Fruit fly (Drosophila melanogaster) whole organism, embryonic: ENCODE measurements around the gene CG12811.

Experiments used
- BEAF-32 ChIP-seq: fragments of 200-800 bp; sonication (Bioruptor generic); optimal IDR thresholded peaks from 3 replicates; lab custom pipeline; 2017; ENCODE audit warnings: missing biosample characterization, missing genetic modification characterization, mild to moderate bottlenecking, moderate library complexity, missing genetic modification reagents
- Bgb ChIP-seq: fragments of 200-800 bp; sonication (Bioruptor generic); IDR thresholded peaks from 2 replicates; pipeline ENCODE4 v1.3.6; 2022; ENCODE audit warnings: missing biosample characterization, missing genetic modification characterization; ENCODE audit not compliant: partially characterized antibody
- CG10267 ChIP-seq: fragments of 200-800 bp; sonication (Bioruptor generic); optimal IDR thresholded peaks from 2 replicates; lab custom pipeline; 2018; ENCODE audit warnings: missing biosample characterization, mild to moderate bottlenecking, missing genetic modification characterization, moderate library complexity
- CG12219 ChIP-seq: fragments of 200-800 bp; sonication (Bioruptor generic); optimal IDR thresholded peaks from 3 replicates; lab custom pipeline; 2018; ENCODE audit warnings: missing biosample characterization, mild to moderate bottlenecking, missing genetic modification characterization
- CG12299 ChIP-seq: fragments of 200-800 bp; sonication (Bioruptor generic); optimal IDR thresholded peaks from 2 replicates; lab custom pipeline; 2018; ENCODE audit warnings: missing biosample characterization, mild to moderate bottlenecking, missing genetic modification characterization
- CG13287 ChIP-seq: fragments of 200-800 bp; sonication (Bioruptor generic); IDR thresholded peaks from 2 replicates; pipeline ENCODE4 v1.3.6; 2022; ENCODE audit warnings: missing biosample characterization, missing genetic modification characterization; ENCODE audit not compliant: partially characterized antibody
- CG15514 ChIP-seq: fragments of 200-800 bp; sonication (Bioruptor generic); optimal IDR thresholded peaks from 3 replicates; lab custom pipeline; 2017; ENCODE audit warnings: missing biosample characterization, missing genetic modification characterization, mild to moderate bottlenecking, moderate library complexity, missing genetic modification reagents
- CG1603 ChIP-seq: fragments of 200-800 bp; sonication (Bioruptor generic); optimal IDR thresholded peaks from 2 replicates; lab custom pipeline; 2019; ENCODE audit warnings: missing biosample characterization, mild to moderate bottlenecking, missing genetic modification characterization, moderate library complexity
- CG2116 ChIP-seq: fragments of 200-800 bp; sonication (Bioruptor generic); optimal IDR thresholded peaks from 3 replicates; lab custom pipeline; 2018; ENCODE audit warnings: missing biosample characterization, mild to moderate bottlenecking, missing genetic modification characterization
- CG34376 ChIP-seq: fragments of 200-800 bp; sonication (Bioruptor generic); optimal IDR thresholded peaks from 2 replicates; lab custom pipeline; 2018; ENCODE audit warnings: missing biosample characterization, mild to moderate bottlenecking, missing genetic modification characterization
- CG34422 ChIP-seq: fragments of 200-800 bp; sonication (Bioruptor generic); IDR thresholded peaks from 3 replicates; pipeline ENCODE4 v1.3.6; 2022; ENCODE audit warnings: missing biosample characterization, missing genetic modification characterization
- CG6854 ChIP-seq: fragments of 200-800 bp; sonication (Bioruptor generic); optimal IDR thresholded peaks from 3 replicates; lab custom pipeline; 2017; ENCODE audit warnings: missing biosample characterization, mild to moderate bottlenecking, missing genetic modification characterization
- D19B ChIP-seq: fragments of 200-800 bp; sonication (Bioruptor generic); optimal IDR thresholded peaks from 2 replicates; lab custom pipeline; 2017; ENCODE audit warnings: missing biosample characterization, mild to moderate bottlenecking, missing genetic modification characterization
- Dll ChIP-seq: fragments of 200-800 bp; sonication (Bioruptor generic); IDR thresholded peaks from 4 replicates; pipeline ENCODE4 v1.3.6; 2022; ENCODE audit warnings: missing biosample characterization, missing genetic modification characterization; ENCODE audit not compliant: partially characterized antibody
- Doc3 ChIP-seq: fragments of 200-800 bp; sonication (Bioruptor generic); IDR thresholded peaks from 3 replicates; pipeline ENCODE4 v1.3.6; 2022; ENCODE audit warnings: missing biosample characterization, missing genetic modification characterization; ENCODE audit not compliant: partially characterized antibody
- Dp ChIP-seq: fragments of 200-800 bp; sonication (Bioruptor generic); optimal IDR thresholded peaks from 2 replicates; lab custom pipeline; 2018; ENCODE audit warnings: missing biosample characterization, mild to moderate bottlenecking, missing genetic modification characterization, moderate library complexity
- Dref ChIP-seq: fragments of 200-800 bp; sonication (Bioruptor generic); IDR thresholded peaks from 2 replicates; pipeline ENCODE4 v1.3.6; 2022; ENCODE audit warnings: missing biosample characterization, missing genetic modification characterization
- Drgx ChIP-seq: fragments of 200-800 bp; sonication (Bioruptor generic); IDR thresholded peaks from 2 replicates; pipeline ENCODE4 v1.3.6; 2022; ENCODE audit warnings: missing biosample characterization, missing genetic modification characterization
- E2f1 ChIP-seq: fragments of 200-800 bp; sonication (Bioruptor generic); IDR thresholded peaks from 2 replicates; pipeline ENCODE4 v1.3.6; 2022; ENCODE audit warnings: missing biosample characterization, missing genetic modification characterization
- E2f2 ChIP-seq: fragments of 200-800 bp; sonication (Bioruptor generic); IDR thresholded peaks from 2 replicates; pipeline ENCODE4 v1.3.6; 2022; ENCODE audit warnings: missing biosample characterization, missing genetic modification characterization
- Fer1 ChIP-seq: fragments of 200-800 bp; sonication (Bioruptor generic); optimal IDR thresholded peaks from 2 replicates; lab custom pipeline; 2017; ENCODE audit warnings: missing biosample characterization, mild to moderate bottlenecking, missing genetic modification characterization
- HHEX ChIP-seq: fragments of 200-800 bp; sonication (Bioruptor generic); optimal IDR thresholded peaks from 3 replicates; lab custom pipeline; 2017; ENCODE audit warnings: missing biosample characterization, mild to moderate bottlenecking, missing genetic modification characterization, missing genetic modification reagents
- HLHmδ ChIP-seq: fragments of 200-800 bp; sonication (Bioruptor generic); optimal IDR thresholded peaks from 2 replicates; lab custom pipeline; 2018; ENCODE audit warnings: missing biosample characterization, mild to moderate bottlenecking, missing genetic modification characterization, moderate library complexity
- Lim3 ChIP-seq: fragments of 200-800 bp; sonication (Bioruptor generic); IDR thresholded peaks from 2 replicates; pipeline ENCODE4 v1.3.6; 2022; ENCODE audit warnings: missing biosample characterization, missing genetic modification characterization
- MESR4 ChIP-seq: fragments of 200-800 bp; sonication (Bioruptor generic); optimal IDR thresholded peaks from 2 replicates; lab custom pipeline; 2018; ENCODE audit warnings: missing biosample characterization, mild to moderate bottlenecking, missing genetic modification characterization, moderate library complexity
- Pdp1 ChIP-seq, 2 experiments: fragments of 200-800 bp; sonication (Bioruptor generic); optimal IDR thresholded peaks; 3 replicates each; lab custom pipeline; 2016; ENCODE audit warnings: missing biosample characterization in 2 of 2, missing genetic modification characterization in 2 of 2, mild to moderate bottlenecking in 1 of 2, moderate library complexity in 1 of 2
- Rfx ChIP-seq: fragments of 200-800 bp; sonication (Bioruptor generic); IDR thresholded peaks from 2 replicates; pipeline ENCODE4 v1.3.6; 2022; ENCODE audit warnings: missing biosample characterization, missing genetic modification characterization
- Scr ChIP-seq: fragments of 200-800 bp; sonication (Bioruptor generic); IDR thresholded peaks from 2 replicates; pipeline ENCODE4 v1.3.6; 2022; ENCODE audit warnings: missing biosample characterization, missing genetic modification characterization; ENCODE audit not compliant: partially characterized antibody
- Sox102F ChIP-seq: fragments of 200-800 bp; sonication (Bioruptor generic); optimal IDR thresholded peaks from 2 replicates; lab custom pipeline; 2018; ENCODE audit warnings: missing biosample characterization, mild to moderate bottlenecking, missing genetic modification characterization, moderate library complexity
- Sry-δ ChIP-seq: fragments of 200-800 bp; sonication (Bioruptor generic); optimal IDR thresholded peaks from 2 replicates; lab custom pipeline; 2016; ENCODE audit warnings: missing biosample characterization, missing genetic modification characterization
- Vsx1 ChIP-seq: fragments of 200-800 bp; sonication (Bioruptor generic); optimal IDR thresholded peaks from 2 replicates; lab custom pipeline; 2017; ENCODE audit warnings: missing biosample characterization, mild to moderate bottlenecking, missing genetic modification characterization, missing genetic modification reagents
- amos ChIP-seq: fragments of 200-800 bp; sonication (Bioruptor generic); IDR thresholded peaks from 2 replicates; pipeline ENCODE4 v1.3.6; 2022; ENCODE audit warnings: missing biosample characterization, missing genetic modification characterization; ENCODE audit not compliant: partially characterized antibody
- ato ChIP-seq: fragments of 200-800 bp; sonication (Bioruptor generic); IDR thresholded peaks from 2 replicates; pipeline ENCODE4 v1.3.6; 2022; ENCODE audit warnings: missing biosample characterization, missing genetic modification characterization; ENCODE audit not compliant: partially characterized antibody
- bbx ChIP-seq: fragments of 200-800 bp; sonication (Bioruptor generic); IDR thresholded peaks from 2 replicates; pipeline ENCODE4 v1.3.6; 2022; ENCODE audit warnings: missing biosample characterization, missing genetic modification characterization; ENCODE audit not compliant: partially characterized antibody
- chm ChIP-seq: fragments of 200-800 bp; sonication (Bioruptor generic); IDR thresholded peaks from 2 replicates; pipeline ENCODE4 v1.3.6; 2022; ENCODE audit warnings: missing biosample characterization, missing genetic modification characterization
- cwo ChIP-seq: fragments of 200-800 bp; sonication (Bioruptor generic); optimal IDR thresholded peaks from 3 replicates; lab custom pipeline; 2017; ENCODE audit warnings: missing biosample characterization, missing genetic modification characterization, mild to moderate bottlenecking, moderate library complexity, missing genetic modification reagents
- fd64A ChIP-seq: fragments of 200-800 bp; sonication (Bioruptor generic); optimal IDR thresholded peaks from 3 replicates; lab custom pipeline; 2018; ENCODE audit warnings: missing biosample characterization, mild to moderate bottlenecking, missing genetic modification characterization
- gfzf ChIP-seq: fragments of 200-800 bp; sonication (Bioruptor generic); optimal IDR thresholded peaks from 2 replicates; lab custom pipeline; 2016; ENCODE audit warnings: missing biosample characterization, mild to moderate bottlenecking, missing genetic modification characterization, moderate library complexity
- kay ChIP-seq: fragments of 200-800 bp; sonication (Bioruptor generic); optimal IDR thresholded peaks from 2 replicates; lab custom pipeline; 2016; ENCODE audit warnings: missing biosample characterization, missing genetic modification characterization
- maf-S ChIP-seq: fragments of 200-800 bp; sonication (Bioruptor generic); optimal IDR thresholded peaks from 2 replicates; lab custom pipeline; 2016; ENCODE audit warnings: missing biosample characterization, missing genetic modification characterization
- nerfin-2 ChIP-seq: fragments of 200-800 bp; sonication (Bioruptor generic); IDR thresholded peaks from 2 replicates; pipeline ENCODE4 v1.3.6; 2022; ENCODE audit warnings: missing biosample characterization, missing genetic modification characterization; ENCODE audit not compliant: partially characterized antibody
- org-1 ChIP-seq: fragments of 200-800 bp; sonication (Bioruptor generic); optimal IDR thresholded peaks from 2 replicates; lab custom pipeline; 2017; ENCODE audit warnings: missing biosample characterization, missing genetic modification characterization
- peb ChIP-seq: fragments of 200-800 bp; sonication (Bioruptor generic); IDR thresholded peaks from 2 replicates; pipeline ENCODE4 v1.3.6; 2022; ENCODE audit warnings: missing biosample characterization, missing genetic modification characterization
- pzg ChIP-seq: fragments of 200-800 bp; sonication (Bioruptor generic); optimal IDR thresholded peaks from 3 replicates; lab custom pipeline; 2018; ENCODE audit warnings: missing biosample characterization, mild to moderate bottlenecking, missing genetic modification characterization, moderate library complexity
- sens ChIP-seq: fragments of 200-800 bp; sonication (Bioruptor generic); peaks from one replicate; lab custom pipeline; 2016; ENCODE audit warnings: missing biosample characterization, missing genetic modification characterization
- stc ChIP-seq: fragments of 200-800 bp; sonication (Bioruptor generic); IDR thresholded peaks from 2 replicates; pipeline ENCODE4 v1.3.6; 2022; ENCODE audit warnings: missing biosample characterization, missing genetic modification characterization
- trem ChIP-seq: fragments of 200-800 bp; optimal IDR thresholded peaks from 3 replicates; lab custom pipeline; 2019; ENCODE audit warnings: missing biosample characterization, mild to moderate bottlenecking, missing genetic modification characterization, moderate library complexity
- z ChIP-seq: fragments of 200-800 bp; sonication (Bioruptor generic); IDR thresholded peaks from 3 replicates; pipeline ENCODE4 v1.3.6; 2022; ENCODE audit warnings: missing biosample characterization, missing genetic modification characterization
- zen ChIP-seq: fragments of 200-800 bp; sonication (Bioruptor generic); optimal IDR thresholded peaks from 3 replicates; lab custom pipeline; 2018; ENCODE audit warnings: missing biosample characterization, mild to moderate bottlenecking, missing genetic modification characterization, moderate library complexity

CG12811 gene

dm6 chr3R:10045343-10045742 is 3.3 kb downstream of the CG12811 start, which contains the start of the genes CG11722 and mtTFB2 (continued):
- TF ChIP-seq Dp (GFP tag; lab: Kevin White, UChicago) = peak; percentile 29
- no peak for TF ChIP-seq D19B (GFP tag; lab: Kevin White, UChicago)
- peak; percentile 36 for TF ChIP-seq Fer1 (GFP tag; lab: Kevin White, UChicago)
- peak; percentile 2 for TF ChIP-seq gfzf (GFP tag; lab: Kevin White, UChicago)
- TF ChIP-seq nerfin-2 (GFP tag; lab: Robert Waterston, UW) = peak; percentile 48; the same call in 1 of the 2 replicates
- peak; percentile 53 for TF ChIP-seq pzg (GFP tag; lab: Kevin White, UChicago)
- no peak for TF ChIP-seq peb (GFP tag; lab: Robert Waterston, UW)
- TF ChIP-seq sens = peak; percentile 36
- peak; percentile 68 for TF ChIP-seq Dref (GFP tag; lab: Robert Waterston, UW)
- no peak for TF ChIP-seq cwo (GFP tag; lab: Kevin White, UChicago)
- TF ChIP-seq HHEX (GFP tag; lab: Kevin White, UChicago) = no peak
- no peak for TF ChIP-seq CG6854 (GFP tag; lab: Kevin White, UChicago)
- TF ChIP-seq CG34422 = peak; percentile 65; the same call in 1 of the 3 replicates
- TF ChIP-seq Doc3 (GFP tag; lab: Robert Waterston, UW) = peak; percentile 47; the same call in 1 of the 3 replicates
- peak; percentile 10 for TF ChIP-seq trem (tag; lab: Kevin White, UChicago)
- no peak for TF ChIP-seq maf-S (GFP tag; lab: Kevin White, UChicago)
- peak; percentile 69 for TF ChIP-seq CG13287 (GFP tag; lab: Robert Waterston, UW)
- TF ChIP-seq CG15514 (GFP tag; lab: Kevin White, UChicago) = peak; percentile 45
- TF ChIP-seq Lim3 (GFP tag; lab: Robert Waterston, UW) = no peak
- TF ChIP-seq Pdp1 (GFP tag; optimal IDR thresholded peaks at IDR 0.05; lab: Kevin White, UChicago) = peak in 1 of 2 experiments; percentile 84
- TF ChIP-seq CG10267 (tag; lab: Kevin White, UChicago) = peak; percentile 91
- TF ChIP-seq CG12219 (GFP tag; lab: Kevin White, UChicago) = no peak
- TF ChIP-seq Bgb (GFP tag; lab: Robert Waterston, UW) = peak; percentile 41; the same call in 1 of the 2 replicates
- TF ChIP-seq Drgx = no peak
- no peak for TF ChIP-seq z (GFP tag; lab: Robert Waterston, UW)
- TF ChIP-seq fd64A = no peak
- peak; percentile 72 for TF ChIP-seq Dll (GFP tag; lab: Robert Waterston, UW)
- peak; percentile 97 for TF ChIP-seq Vsx1
- peak; percentile 39 for TF ChIP-seq bbx (GFP tag; lab: Robert Waterston, UW)
- peak; percentile 12 for TF ChIP-seq MESR4 (GFP tag; lab: Kevin White, UChicago)
- TF ChIP-seq E2f1 (GFP tag; lab: Robert Waterston, UW) = no peak
- TF ChIP-seq org-1 (GFP tag; lab: Kevin White, UChicago) = no peak
- peak; percentile 21 for TF ChIP-seq CG1603 (tag; lab: Kevin White, UChicago)
- TF ChIP-seq Sry-δ = peak; percentile 29
- TF ChIP-seq E2f2 (GFP tag; lab: Robert Waterston, UW) = peak; percentile 46
- TF ChIP-seq chm (GFP tag; lab: Robert Waterston, UW) = peak; percentile 18; the same call in 1 of the 2 replicates
- TF ChIP-seq CG34376 (GFP tag; lab: Kevin White, UChicago) = peak; percentile 21
- peak; percentile 49 for TF ChIP-seq Rfx (GFP tag; lab: Robert Waterston, UW)
- TF ChIP-seq stc = no peak
- TF ChIP-seq kay = no peak
- TF ChIP-seq Scr (GFP tag; lab: Robert Waterston, UW) = peak; percentile 52
- TF ChIP-seq HLHmδ (GFP tag; lab: Kevin White, UChicago) = no peak
- TF ChIP-seq CG2116 (GFP tag; lab: Kevin White, UChicago) = peak; percentile 50
- peak; percentile 33 for TF ChIP-seq BEAF-32 (GFP tag; lab: Kevin White, UChicago)
- TF ChIP-seq ato (GFP tag; lab: Robert Waterston, UW) = no peak
- peak; percentile 52; the same call in 1 of the 2 replicates for TF ChIP-seq amos (GFP tag; lab: Robert Waterston, UW)
- TF ChIP-seq zen (tag; lab: Kevin White, UChicago) = peak; percentile 8
- no peak for TF ChIP-seq Sox102F
- no peak for TF ChIP-seq CG12299 (tag; lab: Kevin White, UChicago)
